Worm (Caenorhabditis elegans) whole organism, L4 larva: Measurements from ENCODE around the gene sel-7.

Source experiments
- ZK337.2 ChIP-seq: fragments of 200-800 bp; sonication (Bioruptor generic); IDR thresholded peaks from 2 replicates; pipeline ENCODE4 v1.3.6; 2022; ENCODE audit warnings: missing genetic modification reagents, missing genetic modification characterization, missing compliant biosample characterization
- aha-1 ChIP-seq: fragments of 150-350 bp; peaks from one replicate; lab custom pipeline; 2014; ENCODE audit warnings: missing biosample characterization, missing genetic modification characterization
- daf-16 ChIP-seq, 3 experiments: sonication (generic microtip); optimal IDR thresholded peaks; 2 replicates each; lab custom pipeline; 2016 to 2017; ENCODE audit warnings: missing genetic modification characterization in 3 of 3, missing genetic modification reagents in 3 of 3, mild to moderate bottlenecking in 2 of 3, missing compliant biosample characterization in 2 of 3, missing biosample characterization in 1 of 3, moderate library complexity in 1 of 3
- daf-8 ChIP-seq: fragments of 200-800 bp; sonication (Bioruptor generic); IDR thresholded peaks from 2 replicates; pipeline ENCODE4 v1.3.6; 2022; ENCODE audit warnings: missing genetic modification characterization, missing compliant biosample characterization
- hlh-11 ChIP-seq: fragments of 200-800 bp; sonication (Bioruptor generic); optimal IDR thresholded peaks from 2 replicates; lab custom pipeline; 2018; ENCODE audit warnings: mild to moderate bottlenecking, missing genetic modification characterization, missing compliant biosample characterization
- hlh-30 ChIP-seq: sonication (generic microtip); optimal IDR thresholded peaks from 2 replicates; lab custom pipeline; 2017; ENCODE audit warnings: antibody characterized with exemption, mild to moderate bottlenecking, missing genetic modification characterization, missing compliant biosample characterization; ENCODE audit not compliant: insufficient read depth
- hmg-1.1 ChIP-seq: fragments of 200-800 bp; sonication (Bioruptor generic); IDR thresholded peaks from 2 replicates; pipeline ENCODE4 v1.3.6; 2022; ENCODE audit warnings: missing genetic modification reagents, missing genetic modification characterization, missing compliant biosample characterization
- madf-5 ChIP-seq, 2 experiments: fragments of 200-800 bp; sonication (Bioruptor generic); IDR thresholded peaks; 2 replicates each; pipeline ENCODE4 v1.3.6; 2022; ENCODE audit warnings: missing compliant biosample characterization in 2 of 2, missing genetic modification characterization in 2 of 2
- mdl-1 ChIP-seq, 2 experiments: fragments of 150-350 bp in 1 of 2; sonication (generic microtip) in 1 of 2; optimal IDR thresholded peaks; 2 replicates each; lab custom pipeline; 2014 to 2017; ENCODE audit warnings: missing biosample characterization in 2 of 2, missing genetic modification characterization in 2 of 2
- nhr-11 ChIP-seq: fragments of 150-350 bp; optimal IDR thresholded peaks from 2 replicates; lab custom pipeline; 2014; ENCODE audit warnings: missing biosample characterization, missing genetic modification characterization

The sel-7 gene

DNA sequence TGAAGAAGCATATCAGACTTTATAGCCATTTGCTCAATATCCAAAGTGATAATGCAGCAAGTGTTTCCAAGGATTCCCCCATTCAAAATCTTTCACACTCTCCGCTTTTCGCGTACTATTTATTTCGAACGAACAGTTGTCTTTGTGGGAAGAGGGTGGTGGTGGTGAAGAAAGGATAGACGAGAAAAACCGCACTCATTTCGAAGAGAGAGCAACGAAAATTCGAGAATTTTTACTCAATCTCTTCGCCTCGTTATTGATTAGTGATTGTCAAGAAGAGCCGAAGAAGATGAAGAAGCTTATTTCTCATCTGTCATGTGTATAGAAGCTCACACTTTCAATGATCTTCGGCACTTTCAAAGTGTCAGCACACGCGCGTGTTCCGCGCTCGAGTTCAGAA lies 52.4 kb downstream of the sel-7 start:
- TF ChIP-seq hlh-11 = peak; percentile 53
- TF ChIP-seq hmg-1.1 (GFP tag; lab: Robert Waterston, UW) = peak; percentile 25; the same call in 1 of the 2 replicates
- peak; percentile 85 for TF ChIP-seq aha-1 (tag; lab: Kevin White, UChicago)
- peak; percentile 33 for TF ChIP-seq hlh-30 (tag; lab: Kevin White, UChicago)
- TF ChIP-seq ZK337.2 (GFP tag; lab: Robert Waterston, UW) = 0 out of 2 replicates have a peak, but pooled peaks have one; percentile 2
- no peak for TF ChIP-seq madf-5 (GFP tag; IDR thresholded peaks at IDR 0.05; lab: Robert Waterston, UW)
- peak; percentile 91 for TF ChIP-seq nhr-11
- TF ChIP-seq daf-8 = no peak
- no peak for TF ChIP-seq mdl-1 (tag; optimal IDR thresholded peaks at IDR 0.05; lab: Kevin White, UChicago)
- peak in 1 of 2 experiments; percentile 84 for TF ChIP-seq daf-16 (GFP tag; optimal IDR thresholded peaks at IDR 0.05; lab: Kevin White, UChicago)
- TF ChIP-seq daf-16 (tag; optimal IDR thresholded peaks at IDR 0.05; lab: Kevin White, UChicago) = no peak
